Fruit fly (Drosophila melanogaster) whole organism, embryonic: Measurements from ENCODE around the gene hiro.

Experiments used
- Ada2b ChIP-seq: fragments of 200-800 bp; sonication (Bioruptor generic); IDR thresholded peaks from 2 replicates; pipeline ENCODE4 v1.3.6; 2022; ENCODE audit warnings: missing biosample characterization, missing genetic modification characterization
- Awh ChIP-seq: fragments of 200-800 bp; sonication (Bioruptor generic); IDR thresholded peaks from 2 replicates; pipeline ENCODE4, ENCODE4 v1.3.6; 2022; ENCODE audit warnings: missing biosample characterization, missing genetic modification characterization
- Blimp-1 ChIP-seq: fragments of 200-800 bp; sonication (Bioruptor generic); optimal IDR thresholded peaks from 3 replicates; lab custom pipeline; 2018; ENCODE audit warnings: missing biosample characterization, missing genetic modification characterization, mild to moderate bottlenecking, moderate library complexity, missing genetic modification reagents
- BtbVII ChIP-seq: fragments of 200-800 bp; sonication (Bioruptor generic); optimal IDR thresholded peaks from 3 replicates; lab custom pipeline; 2017; ENCODE audit warnings: missing biosample characterization, mild to moderate bottlenecking, missing genetic modification characterization
- CG10431 ChIP-seq: fragments of 200-800 bp; sonication (Bioruptor generic); optimal IDR thresholded peaks from 3 replicates; lab custom pipeline; 2018; ENCODE audit warnings: missing biosample characterization, mild to moderate bottlenecking, missing genetic modification characterization
- CG11560 ChIP-seq: fragments of 200-800 bp; sonication (Bioruptor generic); IDR thresholded peaks from 3 replicates; pipeline ENCODE4 v1.3.6; 2022; ENCODE audit warnings: missing biosample characterization, missing genetic modification characterization
- CG13624 ChIP-seq: fragments of 200-800 bp; sonication (Bioruptor generic); optimal IDR thresholded peaks from 2 replicates; lab custom pipeline; 2016; ENCODE audit warnings: missing biosample characterization, missing genetic modification characterization
- CG15601 ChIP-seq: fragments of 200-800 bp; sonication (Bioruptor generic); optimal IDR thresholded peaks from 3 replicates; lab custom pipeline; 2019; ENCODE audit warnings: missing biosample characterization, mild to moderate bottlenecking, missing genetic modification characterization, moderate library complexity
- CG1602 ChIP-seq: fragments of 200-800 bp; sonication (Bioruptor generic); optimal IDR thresholded peaks from 3 replicates; lab custom pipeline; 2016; ENCODE audit warnings: missing biosample characterization, missing genetic modification characterization
- CG17328 ChIP-seq: fragments of 200-800 bp; sonication (Bioruptor generic); IDR thresholded peaks from 2 replicates; pipeline ENCODE4 v1.3.6; 2022; ENCODE audit warnings: missing biosample characterization, missing genetic modification characterization
- CG17829 ChIP-seq: fragments of 200-800 bp; optimal IDR thresholded peaks from 2 replicates; lab custom pipeline; 2019; ENCODE audit warnings: missing biosample characterization, mild to moderate bottlenecking, missing genetic modification characterization, moderate library complexity
- CG1792 ChIP-seq: fragments of 200-800 bp; sonication (Bioruptor generic); optimal IDR thresholded peaks from 2 replicates; lab custom pipeline; 2016; ENCODE audit warnings: missing biosample characterization, missing genetic modification characterization
- CG18262 ChIP-seq: fragments of 200-800 bp; optimal IDR thresholded peaks from 3 replicates; lab custom pipeline; 2019; ENCODE audit warnings: missing biosample characterization, mild to moderate bottlenecking, missing genetic modification characterization, moderate library complexity
- CG18476 ChIP-seq: fragments of 200-800 bp; sonication (Bioruptor generic); optimal IDR thresholded peaks from 2 replicates; lab custom pipeline; 2016; ENCODE audit warnings: missing biosample characterization, mild to moderate bottlenecking, missing genetic modification characterization
- CG2129 ChIP-seq: fragments of 200-800 bp; sonication (Bioruptor generic); IDR thresholded peaks from 2 replicates; pipeline ENCODE4 v1.3.6; 2022; ENCODE audit warnings: missing biosample characterization, missing genetic modification characterization; ENCODE audit not compliant: partially characterized antibody
- CG2678 ChIP-seq: fragments of 200-800 bp; sonication (Bioruptor generic); optimal IDR thresholded peaks from 3 replicates; lab custom pipeline; 2019; ENCODE audit warnings: missing biosample characterization, mild to moderate bottlenecking, missing genetic modification characterization, moderate library complexity
- CG30020 ChIP-seq: fragments of 200-800 bp; optimal IDR thresholded peaks from 2 replicates; lab custom pipeline; 2019; ENCODE audit warnings: missing biosample characterization, mild to moderate bottlenecking, missing genetic modification characterization, moderate library complexity
- CG30431 ChIP-seq: fragments of 200-800 bp; sonication (Bioruptor generic); optimal IDR thresholded peaks from 2 replicates; lab custom pipeline; 2017; ENCODE audit warnings: missing biosample characterization, missing genetic modification characterization
- CG43689 ChIP-seq: fragments of 200-800 bp; sonication (Bioruptor generic); IDR thresholded peaks from 2 replicates; pipeline ENCODE4 v1.3.6; 2022; ENCODE audit warnings: missing biosample characterization, missing genetic modification characterization
- CG4854 ChIP-seq: fragments of 200-800 bp; sonication (Bioruptor generic); optimal IDR thresholded peaks from 2 replicates; lab custom pipeline; 2016; ENCODE audit warnings: missing biosample characterization, missing genetic modification characterization, inconsistent platforms
- CG7786 ChIP-seq: fragments of 200-800 bp; sonication (Bioruptor generic); optimal IDR thresholded peaks from 2 replicates; lab custom pipeline; 2016; ENCODE audit warnings: missing biosample characterization, missing genetic modification characterization
- CG8281 ChIP-seq: fragments of 200-800 bp; sonication (Bioruptor generic); optimal IDR thresholded peaks from 2 replicates; lab custom pipeline; 2018; ENCODE audit warnings: missing biosample characterization, mild to moderate bottlenecking, missing genetic modification characterization, moderate library complexity
- CG8478 ChIP-seq: fragments of >200 bp; optimal IDR thresholded peaks from 2 replicates; lab custom pipeline; 2018
- CTCF ChIP-seq: fragments of 200-800 bp; sonication (Bioruptor generic); optimal IDR thresholded peaks from 2 replicates; lab custom pipeline; 2017; ENCODE audit warnings: missing biosample characterization, mild to moderate bottlenecking, missing genetic modification characterization, moderate library complexity
- D19B ChIP-seq: fragments of 200-800 bp; sonication (Bioruptor generic); optimal IDR thresholded peaks from 2 replicates; lab custom pipeline; 2017; ENCODE audit warnings: missing biosample characterization, mild to moderate bottlenecking, missing genetic modification characterization
- Dfd ChIP-seq, 2 experiments: fragments of >200 bp; optimal IDR thresholded peaks; 2 replicates each; lab custom pipeline; 2017; ENCODE audit warnings: missing biosample characterization in 2 of 2, missing genetic modification characterization in 2 of 2
- Dip3 ChIP-seq: fragments of 200-800 bp; sonication (Bioruptor generic); optimal IDR thresholded peaks from 3 replicates; lab custom pipeline; 2016; ENCODE audit warnings: missing biosample characterization, missing genetic modification characterization
- Ets97D ChIP-seq: fragments of 200-800 bp; sonication (Bioruptor generic); optimal IDR thresholded peaks from 3 replicates; lab custom pipeline; 2016; ENCODE audit warnings: missing biosample characterization, missing genetic modification characterization
- Nf-YA ChIP-seq: fragments of 200-800 bp; sonication (Bioruptor generic); IDR thresholded peaks from 2 replicates; pipeline ENCODE4 v1.3.6; 2022; ENCODE audit warnings: missing biosample characterization, missing genetic modification characterization
- Ptx1 ChIP-seq: fragments of 200-800 bp; sonication (Bioruptor generic); IDR thresholded peaks from 2 replicates; pipeline ENCODE4 v1.3.6; 2022; ENCODE audit warnings: missing biosample characterization, missing genetic modification characterization
- cad ChIP-seq: fragments of >200 bp; optimal IDR thresholded peaks from 2 replicates; lab custom pipeline; 2017; ENCODE audit warnings: missing biosample characterization, missing genetic modification characterization
- cg ChIP-seq: fragments of 200-800 bp; sonication (Bioruptor generic); optimal IDR thresholded peaks from 3 replicates; lab custom pipeline; 2019; ENCODE audit warnings: missing biosample characterization, mild to moderate bottlenecking, missing genetic modification characterization, moderate library complexity
- crol ChIP-seq: fragments of 200-800 bp; sonication (Bioruptor generic); IDR thresholded peaks from 2 replicates; pipeline ENCODE4 v1.3.6; 2022; ENCODE audit warnings: missing biosample characterization, missing genetic modification characterization
- disco-r ChIP-seq: fragments of 200-800 bp; sonication (Bioruptor generic); optimal IDR thresholded peaks from 2 replicates; lab custom pipeline; 2016; ENCODE audit warnings: missing biosample characterization, missing genetic modification characterization
- dmrt99B ChIP-seq: fragments of 200-800 bp; sonication (Bioruptor generic); optimal IDR thresholded peaks from 2 replicates; lab custom pipeline; 2018; ENCODE audit warnings: missing biosample characterization, mild to moderate bottlenecking, missing genetic modification characterization, moderate library complexity
- ems ChIP-seq: fragments of 200-800 bp; sonication (Bioruptor generic); optimal IDR thresholded peaks from 3 replicates; lab custom pipeline; 2016; ENCODE audit warnings: missing biosample characterization, missing genetic modification characterization
- fru ChIP-seq: fragments of >200 bp; optimal IDR thresholded peaks from 2 replicates; lab custom pipeline; 2017
- gem ChIP-seq: fragments of 200-800 bp; sonication (Bioruptor generic); optimal IDR thresholded peaks from 2 replicates; lab custom pipeline; 2019; ENCODE audit warnings: missing biosample characterization, mild to moderate bottlenecking, missing genetic modification characterization, moderate library complexity
- her ChIP-seq: fragments of 200-800 bp; sonication (Bioruptor generic); optimal IDR thresholded peaks from 2 replicates; lab custom pipeline; 2016; ENCODE audit warnings: missing biosample characterization, missing genetic modification characterization
- lola ChIP-seq, 3 experiments: fragments of >200 bp in 2 of 3; fragments of 200-800 bp in 1 of 3; sonication (Bioruptor generic) in 1 of 3; optimal IDR thresholded peaks; 2 replicates each; lab custom pipeline; 2017 to 2019; ENCODE audit warnings: missing biosample characterization in 3 of 3, missing genetic modification characterization in 3 of 3, mild to moderate bottlenecking in 1 of 3, moderate library complexity in 1 of 3
- mirr ChIP-seq: fragments of 200-800 bp; sonication (Bioruptor generic); optimal IDR thresholded peaks from 3 replicates; lab custom pipeline; 2018; ENCODE audit warnings: missing biosample characterization, mild to moderate bottlenecking, missing genetic modification characterization
- nerfin-2 ChIP-seq: fragments of 200-800 bp; sonication (Bioruptor generic); IDR thresholded peaks from 2 replicates; pipeline ENCODE4 v1.3.6; 2022; ENCODE audit warnings: missing biosample characterization, missing genetic modification characterization; ENCODE audit not compliant: partially characterized antibody
- otp ChIP-seq: fragments of 200-800 bp; sonication (Bioruptor generic); IDR thresholded peaks from 3 replicates; pipeline ENCODE4, ENCODE4 v1.3.6; 2022; ENCODE audit warnings: missing biosample characterization, missing genetic modification characterization
- pb ChIP-seq: fragments of 200-800 bp; sonication (Bioruptor generic); optimal IDR thresholded peaks from 3 replicates; lab custom pipeline; 2016; ENCODE audit warnings: missing biosample characterization, missing genetic modification characterization
- pzg ChIP-seq: fragments of 200-800 bp; sonication (Bioruptor generic); optimal IDR thresholded peaks from 3 replicates; lab custom pipeline; 2018; ENCODE audit warnings: missing biosample characterization, mild to moderate bottlenecking, missing genetic modification characterization, moderate library complexity
- sc ChIP-seq, 3 experiments: fragments of >200 bp in 2 of 3; fragments of 200-800 bp in 1 of 3; sonication (Bioruptor generic) in 1 of 3; optimal IDR thresholded peaks; 2 replicates in 2 of 3; 3 replicates in 1 of 3; lab custom pipeline; 2017; ENCODE audit warnings: mild to moderate bottlenecking in 1 of 3, missing biosample characterization in 1 of 3, missing genetic modification characterization in 1 of 3, missing genetic modification reagents in 1 of 3
- sd ChIP-seq: fragments of 200-800 bp; sonication (Bioruptor generic); optimal IDR thresholded peaks from 3 replicates; lab custom pipeline; 2018; ENCODE audit warnings: missing biosample characterization, mild to moderate bottlenecking, missing genetic modification characterization, moderate library complexity
- slou ChIP-seq: fragments of 200-800 bp; sonication (Bioruptor generic); optimal IDR thresholded peaks from 3 replicates; lab custom pipeline; 2016; ENCODE audit warnings: missing biosample characterization, missing genetic modification characterization
- sug ChIP-seq: fragments of 200-800 bp; optimal IDR thresholded peaks from 2 replicates; lab custom pipeline; 2019; ENCODE audit warnings: missing biosample characterization, mild to moderate bottlenecking, missing genetic modification characterization, moderate library complexity

hiro gene

dm6 chr3L:644111-644718, 43.5 kb downstream of the hiro start (continued):
- TF ChIP-seq CG15601 (tag; lab: Kevin White, UChicago) (peak; percentile 78), pb (GFP tag; lab: Kevin White, UChicago) (peak; percentile 66), CG30431 (GFP tag; lab: Kevin White, UChicago) (peak; percentile 88), Ets97D (GFP tag; lab: Kevin White, UChicago) (peak; percentile 64), slou (GFP tag; lab: Kevin White, UChicago) (peak; percentile 38), sd (peak; percentile 79), CG4854 (GFP tag; lab: Kevin White, UChicago) (peak; percentile 69), CG13624 (GFP tag; lab: Kevin White, UChicago) (peak; percentile 82), crol (GFP tag; lab: Robert Waterston, UW) (peak; percentile 24; the same call in 1 of the 2 replicates), pzg (GFP tag; lab: Kevin White, UChicago) (no peak), Ptx1 (GFP tag; lab: Robert Waterston, UW) (peak; percentile 92), gem (tag; lab: Kevin White, UChicago) (peak; percentile 91), CG43689 (GFP tag; lab: Robert Waterston, UW) (peak; percentile 80), CG1792 (peak; percentile 83), CG2678 (tag; lab: Kevin White, UChicago) (peak; percentile 86), CTCF (GFP tag; lab: Kevin White, UChicago) (peak; percentile 53), mirr (GFP tag; lab: Kevin White, UChicago) (no peak), cg (peak; percentile 62), CG17829 (tag; lab: Kevin White, UChicago) (peak; percentile 89), Ada2b (GFP tag; lab: Robert Waterston, UW) (peak; percentile 89), Dip3 (GFP tag; lab: Kevin White, UChicago) (peak; percentile 76), dmrt99B (tag; lab: Kevin White, UChicago) (peak; percentile 94), nerfin-2 (GFP tag; lab: Robert Waterston, UW) (no peak), disco-r (GFP tag; lab: Kevin White, UChicago) (peak; percentile 75), otp (GFP tag; lab: Robert Waterston, UW) (peak; percentile 90), CG10431 (peak; percentile 62), lola (GFP tag; optimal IDR thresholded peaks at IDR 0.05; lab: Kevin White, UChicago) (peak in 1 of 3 experiments; percentile 69), CG8478 (lab: Kevin White, UChicago) (no peak), Awh (GFP tag; lab: Robert Waterston, UW) (peak; percentile 93), BtbVII (peak; percentile 55), Dfd (GFP tag; optimal IDR thresholded peaks at IDR 0.05; lab: Kevin White, UChicago) (no peak), CG11560 (tag; lab: Robert Waterston, UW) (peak; percentile 58; the same call in 1 of the 3 replicates), sug (tag; lab: Kevin White, UChicago) (peak; percentile 28), Blimp-1 (GFP tag; lab: Kevin White, UChicago) (peak; percentile 89), fru (lab: Kevin White, UChicago) (no peak), ems (GFP tag; lab: Kevin White, UChicago) (peak; percentile 85), her (GFP tag; lab: Kevin White, UChicago) (peak; percentile 88), CG18476 (GFP tag; lab: Kevin White, UChicago) (peak; percentile 72)

- TF ChIP-seq CG1602 (GFP tag; lab: Kevin White, UChicago) (no peak), cad (GFP tag; lab: Kevin White, UChicago) (no peak), CG17328 (no peak), CG8281 (tag; lab: Kevin White, UChicago) (no peak), CG7786 (GFP tag; lab: Kevin White, UChicago) (peak; percentile 44), D19B (no peak), CG2129 (GFP tag; lab: Robert Waterston, UW) (no peak), CG30020 (no peak), CG18262 (tag; lab: Kevin White, UChicago) (no peak), Dfd (GFP tag; optimal IDR thresholded peaks at IDR 0.05; lab: Kevin White, UChicago) (no peak), Nf-YA (no peak), sc (optimal IDR thresholded peaks at IDR 0.05; lab: Kevin White, UChicago) (no peak), sc (GFP tag; optimal IDR thresholded peaks at IDR 0.05; lab: Kevin White, UChicago) (no peak)
Observed at dm6 chr3L:642865-643738, 44.7 kb downstream of the hiro start.
